Worm (Caenorhabditis elegans): ENCODE results near the gene T05C1.2.
A peak's percentile ranks its signal among the peaks of the same experiment; 100 is the strongest.

The T05C1.2 gene

ce11 chrII:4482021-4482420 is at the start of gene T05C1.2:
Gene T05C1.2 (minus strand): TSS chrII:4482121.
- TF ChIP-seq pes-1 (GFP tag; IDR thresholded peaks at IDR 0.05) (no peak), ama-1 (optimal IDR thresholded peaks at IDR 0.05) (no peak), hmg-4 (GFP tag; optimal IDR thresholded peaks at IDR 0.05) (no peak), B0310.2 (tag; optimal IDR thresholded peaks at IDR 0.05) (no peak), tbx-37 (GFP tag; conservative IDR thresholded peaks at IDR 0.05) (no peak), tbx-11 (GFP tag; IDR thresholded peaks at IDR 0.05) (no peak), ceh-36 (tag; optimal IDR thresholded peaks at IDR 0.05) (no peak), tra-4 (tag; optimal IDR thresholded peaks at IDR 0.05) (no peak), aly-1 (tag; optimal IDR thresholded peaks at IDR 0.05) (no peak), hmbx-1 (tag; optimal IDR thresholded peaks at IDR 0.05) (no peak), ets-7 (tag; optimal IDR thresholded peaks at IDR 0.05) (no peak), scrt-1 (GFP tag; IDR thresholded peaks at IDR 0.05) (no peak), ceh-13 (GFP tag; optimal IDR thresholded peaks at IDR 0.05) (no peak), sea-1 (GFP tag; conservative IDR thresholded peaks at IDR 0.05) (no peak), flt-1 (GFP tag; IDR thresholded peaks at IDR 0.05) (no peak)

ce11 chrII:4527800-4528199 is 45.9 kb upstream of the T05C1.2 start, which contains the start of gene sra-35:
Gene sra-35 (minus strand): TSS chrII:4527900.
- TF ChIP-seq scrt-1 (GFP tag; IDR thresholded peaks at IDR 0.05) (no peak), pes-1 (GFP tag; IDR thresholded peaks at IDR 0.05) (no peak), hnd-1 (tag; optimal IDR thresholded peaks at IDR 0.05) (no peak), tra-4 (tag; optimal IDR thresholded peaks at IDR 0.05) (no peak), ceh-13 (GFP tag; optimal IDR thresholded peaks at IDR 0.05) (no peak), aly-1 (tag; optimal IDR thresholded peaks at IDR 0.05) (no peak), B0310.2 (tag; optimal IDR thresholded peaks at IDR 0.05) (no peak), hmg-4 (GFP tag; optimal IDR thresholded peaks at IDR 0.05) (no peak), tbx-37 (GFP tag; conservative IDR thresholded peaks at IDR 0.05) (no peak), sea-1 (GFP tag; conservative IDR thresholded peaks at IDR 0.05) (no peak), tbx-11 (GFP tag; IDR thresholded peaks at IDR 0.05) (no peak), flt-1 (GFP tag; IDR thresholded peaks at IDR 0.05) (no peak), ceh-36 (tag; optimal IDR thresholded peaks at IDR 0.05) (no peak), F13C5.2 (tag; optimal IDR thresholded peaks at IDR 0.05) (no peak), ets-7 (tag; optimal IDR thresholded peaks at IDR 0.05) (no peak), ama-1 (optimal IDR thresholded peaks at IDR 0.05) (no peak), hmbx-1 (tag; optimal IDR thresholded peaks at IDR 0.05) (no peak)

ce11 chrII:4525185-4525584 is 43.3 kb upstream of the T05C1.2 start:
- TF ChIP-seq hnd-1 (tag; optimal IDR thresholded peaks at IDR 0.05), result no peak

ce11 chrII:4523122-4523672 is 41.3 kb upstream of the T05C1.2 start, which contains the start of the genes B0304.4 and B0304.2:
Gene B0304.4 (minus strand): TSS chrII:4523222.
Gene B0304.2 (plus strand): TSS chrII:4523622.
- TF ChIP-seq hmg-4 (GFP tag; optimal IDR thresholded peaks at IDR 0.05) (no peak), scrt-1 (GFP tag; IDR thresholded peaks at IDR 0.05) (no peak), aly-1 (tag; optimal IDR thresholded peaks at IDR 0.05) (no peak), hnd-1 (tag; optimal IDR thresholded peaks at IDR 0.05) (no peak), B0310.2 (tag; optimal IDR thresholded peaks at IDR 0.05) (no peak), tra-4 (tag; optimal IDR thresholded peaks at IDR 0.05) (no peak), ama-1 (optimal IDR thresholded peaks at IDR 0.05) (no peak), pes-1 (GFP tag; IDR thresholded peaks at IDR 0.05) (no peak), hmbx-1 (tag; optimal IDR thresholded peaks at IDR 0.05) (no peak), F13C5.2 (tag; optimal IDR thresholded peaks at IDR 0.05) (no peak), tbx-37 (GFP tag; conservative IDR thresholded peaks at IDR 0.05) (no peak), ceh-36 (tag; optimal IDR thresholded peaks at IDR 0.05) (no peak), flt-1 (GFP tag; IDR thresholded peaks at IDR 0.05) (no peak)

ce11 chrII:4519976-4520594 is 38.2 kb upstream of the T05C1.2 start:
- TF ChIP-seq tbx-11 (GFP tag; IDR thresholded peaks at IDR 0.05) (no peak), sea-1 (GFP tag; conservative IDR thresholded peaks at IDR 0.05) (no peak), pes-1 (GFP tag; IDR thresholded peaks at IDR 0.05) (no peak), hmbx-1 (tag; optimal IDR thresholded peaks at IDR 0.05) (no peak), B0310.2 (tag; optimal IDR thresholded peaks at IDR 0.05) (no peak), scrt-1 (GFP tag; IDR thresholded peaks at IDR 0.05) (no peak), ets-7 (tag; optimal IDR thresholded peaks at IDR 0.05) (no peak), hnd-1 (tag; optimal IDR thresholded peaks at IDR 0.05) (no peak), tbx-37 (GFP tag; conservative IDR thresholded peaks at IDR 0.05) (no peak), ama-1 (optimal IDR thresholded peaks at IDR 0.05) (no peak), flt-1 (GFP tag; IDR thresholded peaks at IDR 0.05) (no peak)

- TF ChIP-seq B0310.2 (tag; optimal IDR thresholded peaks at IDR 0.05), result no peak
- no peak for TF ChIP-seq F13C5.2 (tag; optimal IDR thresholded peaks at IDR 0.05)
- TF ChIP-seq tbx-11 (GFP tag; IDR thresholded peaks at IDR 0.05), result no peak
- no peak for TF ChIP-seq scrt-1 (GFP tag; IDR thresholded peaks at IDR 0.05)
- no peak for TF ChIP-seq tbx-37 (GFP tag; conservative IDR thresholded peaks at IDR 0.05)
- TF ChIP-seq flt-1 (GFP tag; IDR thresholded peaks at IDR 0.05), result peak; percentile 33; the same call in 1 of the 2 replicates
These were observed 36.5 kb upstream of the T05C1.2 start, which contains the start of gene hlh-1 for ce11 chrII:4518300-4518907. Gene hlh-1 (plus strand): TSS chrII:4518574.

ce11 chrII:4517254-4517653 is 35.3 kb upstream of the T05C1.2 start:
- TF ChIP-seq F13C5.2 (tag; optimal IDR thresholded peaks at IDR 0.05), result no peak
- TF ChIP-seq hmg-4 (GFP tag; optimal IDR thresholded peaks at IDR 0.05), result peak; percentile 40

- TF ChIP-seq tbx-11 (GFP tag; IDR thresholded peaks at IDR 0.05) (0 out of 2 replicates have a peak, but pooled peaks have one; percentile 38), F13C5.2 (tag; optimal IDR thresholded peaks at IDR 0.05) (no peak)
These were observed 34.4 kb upstream of the T05C1.2 start for ce11 chrII:4516291-4516690.
